Worm (Caenorhabditis elegans): Measurements from ENCODE around the gene arrd-1.
"Not testable (repeated sequence)": the region's sequence is repeated elsewhere in the genome, so short reads cannot be mapped to it uniquely, and the experiment has no call there.

The arrd-1 gene

DNA sequence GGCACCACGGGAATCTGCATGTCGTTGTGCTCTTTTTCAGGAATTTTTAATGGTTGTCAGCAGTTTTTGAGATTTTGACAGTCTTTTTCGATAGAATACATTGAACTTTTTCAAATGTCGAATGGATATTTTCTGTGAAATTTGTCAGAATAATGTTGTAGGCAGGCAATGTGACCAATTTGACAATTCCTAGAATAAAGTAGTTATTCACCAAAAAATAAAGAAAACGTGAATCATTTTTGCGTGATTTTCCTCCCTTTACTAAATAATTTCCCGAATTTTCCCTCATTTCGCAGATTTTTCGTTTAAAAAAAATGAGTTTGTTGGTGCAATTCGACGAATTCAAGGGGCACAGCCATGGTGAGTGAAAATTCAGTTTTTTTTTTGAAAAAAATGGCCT is 18.5 kb upstream of the arrd-1 start, which contains the start of gene W04H10.1:
Gene W04H10.1 (plus strand): TSS at position 301 of the 400 bp plus-strand sequence.
- TF ChIP-seq hnd-1 (tag; optimal IDR thresholded peaks at IDR 0.05) = no peak
- TF ChIP-seq aly-1 (tag; optimal IDR thresholded peaks at IDR 0.05) = no peak

DNA sequence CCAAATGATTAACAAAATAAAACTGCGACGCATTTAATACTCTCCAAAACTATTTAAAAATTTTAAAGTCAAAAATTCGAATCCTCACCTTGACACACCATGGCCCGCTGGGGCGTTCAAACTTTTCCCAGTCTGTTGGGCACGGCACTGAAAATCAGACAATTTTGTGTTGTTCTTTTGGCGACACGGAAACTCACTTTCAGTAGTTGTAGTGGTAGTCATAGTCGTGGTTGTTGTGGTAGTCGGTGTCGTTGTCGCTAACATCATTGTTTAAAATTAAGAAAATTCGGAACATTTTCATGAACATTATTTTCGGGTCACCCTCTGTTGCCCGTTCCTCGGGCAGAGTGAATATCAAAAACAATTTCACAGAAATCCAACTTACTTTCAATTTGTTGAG is 14.9 kb upstream of the arrd-1 start, which contains the start of gene clec-118:
Gene clec-118 (minus strand): TSS at position 101 of the 400 bp plus-strand sequence.
- TF ChIP-seq hnd-1 (tag; optimal IDR thresholded peaks at IDR 0.05); tbx-37 (GFP tag; conservative IDR thresholded peaks at IDR 0.05); ama-1 (optimal IDR thresholded peaks at IDR 0.05): not testable (repeated sequence)

DNA sequence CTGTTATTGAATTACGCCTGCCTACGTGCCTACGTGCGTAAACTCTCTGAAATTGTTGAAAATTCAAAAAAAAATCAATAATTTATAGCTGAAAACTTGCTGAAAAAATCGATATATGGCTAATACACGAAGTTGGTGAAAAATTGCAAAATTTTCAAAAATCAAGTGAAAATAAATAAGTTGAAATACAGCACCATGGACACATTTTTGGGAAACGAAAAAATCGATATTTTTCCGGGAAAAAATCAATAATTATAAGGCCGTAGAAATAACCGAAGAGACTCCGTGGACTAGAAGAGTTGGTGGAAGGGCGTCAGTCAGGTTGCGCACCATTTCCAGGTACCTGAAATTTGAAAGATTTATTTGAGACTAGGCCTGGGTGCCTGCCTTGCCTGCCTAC is 12.6 kb upstream of the arrd-1 start:
- no peak for TF ChIP-seq F13C5.2 (tag; optimal IDR thresholded peaks at IDR 0.05)
- no peak for TF ChIP-seq tbx-37 (GFP tag; conservative IDR thresholded peaks at IDR 0.05)
- TF ChIP-seq B0310.2 (tag; optimal IDR thresholded peaks at IDR 0.05) = no peak
- no peak for TF ChIP-seq scrt-1 (GFP tag; IDR thresholded peaks at IDR 0.05)
- TF ChIP-seq ets-7 (tag; optimal IDR thresholded peaks at IDR 0.05) = no peak
- no peak for TF ChIP-seq sea-1 (GFP tag; conservative IDR thresholded peaks at IDR 0.05)
- TF ChIP-seq hnd-1 (tag; optimal IDR thresholded peaks at IDR 0.05) = no peak
- TF ChIP-seq ceh-36 (tag; optimal IDR thresholded peaks at IDR 0.05) = no peak
- no peak for TF ChIP-seq ceh-13 (GFP tag; optimal IDR thresholded peaks at IDR 0.05)
- TF ChIP-seq pes-1 (GFP tag; IDR thresholded peaks at IDR 0.05) = no peak
- no peak for TF ChIP-seq tra-4 (tag; optimal IDR thresholded peaks at IDR 0.05)
- no peak for TF ChIP-seq hmg-4 (GFP tag; optimal IDR thresholded peaks at IDR 0.05)
- TF ChIP-seq hmbx-1 (tag; optimal IDR thresholded peaks at IDR 0.05) = no peak
- no peak for TF ChIP-seq aly-1 (tag; optimal IDR thresholded peaks at IDR 0.05)
- no peak for TF ChIP-seq tbx-11 (GFP tag; IDR thresholded peaks at IDR 0.05)

DNA sequence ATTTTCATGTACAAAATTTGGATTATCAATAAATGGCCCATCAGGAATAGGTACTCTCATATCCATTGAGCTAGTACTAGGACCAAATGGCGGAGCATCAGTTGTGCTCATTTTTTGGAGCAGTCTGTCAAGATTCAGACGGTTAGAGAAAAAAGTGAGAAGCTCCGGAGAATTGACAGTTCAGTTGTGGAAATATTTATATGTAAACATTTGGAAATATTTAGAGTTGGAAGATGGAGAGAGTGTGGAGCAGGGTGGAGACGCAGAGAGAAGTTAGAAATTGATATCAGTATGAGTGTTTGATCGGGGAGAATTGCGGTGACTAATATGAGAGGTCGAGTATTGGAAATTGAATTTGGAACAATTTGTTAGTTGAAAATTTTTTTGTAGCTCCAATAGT is 6.2 kb upstream of the arrd-1 start:
- TF ChIP-seq ama-1 (optimal IDR thresholded peaks at IDR 0.05) (no peak), ets-7 (tag; optimal IDR thresholded peaks at IDR 0.05) (no peak), sea-1 (GFP tag; conservative IDR thresholded peaks at IDR 0.05) (no peak), ceh-13 (GFP tag; optimal IDR thresholded peaks at IDR 0.05) (no peak), tbx-37 (GFP tag; conservative IDR thresholded peaks at IDR 0.05) (no peak), hnd-1 (tag; optimal IDR thresholded peaks at IDR 0.05) (no peak), hmbx-1 (tag; optimal IDR thresholded peaks at IDR 0.05) (no peak), flt-1 (GFP tag; IDR thresholded peaks at IDR 0.05) (no peak), aly-1 (tag; optimal IDR thresholded peaks at IDR 0.05) (no peak), hmg-4 (GFP tag; optimal IDR thresholded peaks at IDR 0.05) (no peak), ceh-36 (tag; optimal IDR thresholded peaks at IDR 0.05) (no peak), scrt-1 (GFP tag; IDR thresholded peaks at IDR 0.05) (no peak), tbx-11 (GFP tag; IDR thresholded peaks at IDR 0.05) (no peak), F13C5.2 (tag; optimal IDR thresholded peaks at IDR 0.05) (no peak), pes-1 (GFP tag; IDR thresholded peaks at IDR 0.05) (no peak), tra-4 (tag; optimal IDR thresholded peaks at IDR 0.05) (no peak)

DNA sequence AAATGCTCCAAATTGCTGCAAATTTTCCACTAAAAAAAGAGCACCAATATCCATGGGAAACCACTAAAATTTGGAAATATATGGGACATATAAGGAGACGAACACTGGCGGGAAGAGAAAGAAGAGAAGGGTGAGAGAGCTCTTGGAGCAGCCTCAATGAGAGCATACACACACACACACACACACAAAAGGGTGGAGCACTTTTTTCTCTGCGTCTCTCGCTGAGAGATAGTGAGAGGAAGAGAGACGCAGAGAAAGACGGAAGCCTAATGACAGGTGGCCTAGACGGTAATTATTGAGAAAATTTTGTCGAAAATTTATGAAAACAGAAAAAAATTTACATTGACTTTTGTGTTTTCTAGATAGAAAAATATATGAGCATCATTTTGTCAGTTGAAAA is 4.8 kb upstream of the arrd-1 start:
- TF ChIP-seq hmg-4 (GFP tag; optimal IDR thresholded peaks at IDR 0.05) = no peak
- no peak for TF ChIP-seq F13C5.2 (tag; optimal IDR thresholded peaks at IDR 0.05)
- TF ChIP-seq sea-1 (GFP tag; conservative IDR thresholded peaks at IDR 0.05) = no peak
- no peak for TF ChIP-seq aly-1 (tag; optimal IDR thresholded peaks at IDR 0.05)

DNA sequence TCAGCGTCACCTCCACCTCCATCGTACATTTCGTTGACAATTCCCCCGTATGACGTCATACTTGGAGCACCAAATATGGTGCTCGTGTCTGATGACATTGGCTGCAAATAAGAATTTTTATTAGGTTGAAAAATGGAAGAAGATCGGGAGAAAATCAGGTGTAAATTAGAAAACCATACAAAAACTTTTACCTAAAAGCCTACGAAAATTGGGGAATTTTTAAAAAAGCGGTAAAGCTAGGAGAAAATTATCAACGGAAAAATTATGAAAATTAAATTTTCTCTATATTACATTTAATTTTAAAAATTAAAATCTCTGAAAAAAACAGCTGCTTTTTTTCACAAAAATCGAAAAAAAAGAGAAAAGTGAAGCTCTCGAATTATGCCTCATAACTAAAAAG is 2.9 kb upstream of the arrd-1 start, which contains the start of gene T04B8.5:
Gene T04B8.5 (minus strand): TSS at position 101 of the 400 bp plus-strand sequence.
- no peak for TF ChIP-seq ceh-36 (tag; optimal IDR thresholded peaks at IDR 0.05)
- TF ChIP-seq flt-1 (GFP tag; IDR thresholded peaks at IDR 0.05) = no peak
- TF ChIP-seq sea-1 (GFP tag; conservative IDR thresholded peaks at IDR 0.05) = no peak
- no peak for TF ChIP-seq hnd-1 (tag; optimal IDR thresholded peaks at IDR 0.05)
- no peak for TF ChIP-seq ets-7 (tag; optimal IDR thresholded peaks at IDR 0.05)
- TF ChIP-seq F13C5.2 (tag; optimal IDR thresholded peaks at IDR 0.05) = no peak

DNA sequence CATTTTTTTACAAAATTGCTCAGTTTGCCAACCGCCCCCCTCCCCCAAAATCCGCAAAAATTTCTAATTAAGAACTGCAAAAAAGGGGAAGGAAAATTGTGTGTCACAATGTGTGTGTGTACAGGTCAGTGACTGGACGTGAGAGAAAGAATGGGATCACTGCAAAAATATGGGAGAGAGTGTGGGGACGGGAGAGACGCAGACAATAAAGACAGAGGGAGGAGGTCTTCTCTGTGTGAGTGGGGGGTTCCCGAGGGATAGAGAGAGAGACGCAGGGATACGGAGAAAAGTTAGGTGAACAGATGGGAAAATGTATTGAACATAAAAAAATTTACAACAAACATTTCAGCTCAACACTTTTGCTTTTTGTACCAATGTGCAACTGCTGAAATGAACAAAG is 1.4 kb upstream of the arrd-1 start:
- TF ChIP-seq aly-1 (tag; optimal IDR thresholded peaks at IDR 0.05) = no peak
- TF ChIP-seq tra-4 (tag; optimal IDR thresholded peaks at IDR 0.05) = no peak
- TF ChIP-seq flt-1 (GFP tag; IDR thresholded peaks at IDR 0.05) = no peak
- no peak for TF ChIP-seq B0310.2 (tag; optimal IDR thresholded peaks at IDR 0.05)
- TF ChIP-seq F13C5.2 (tag; optimal IDR thresholded peaks at IDR 0.05) = no peak
- no peak for TF ChIP-seq ceh-36 (tag; optimal IDR thresholded peaks at IDR 0.05)
- TF ChIP-seq ama-1 (optimal IDR thresholded peaks at IDR 0.05) = no peak
- TF ChIP-seq tbx-37 (GFP tag; conservative IDR thresholded peaks at IDR 0.05) = no peak

DNA sequence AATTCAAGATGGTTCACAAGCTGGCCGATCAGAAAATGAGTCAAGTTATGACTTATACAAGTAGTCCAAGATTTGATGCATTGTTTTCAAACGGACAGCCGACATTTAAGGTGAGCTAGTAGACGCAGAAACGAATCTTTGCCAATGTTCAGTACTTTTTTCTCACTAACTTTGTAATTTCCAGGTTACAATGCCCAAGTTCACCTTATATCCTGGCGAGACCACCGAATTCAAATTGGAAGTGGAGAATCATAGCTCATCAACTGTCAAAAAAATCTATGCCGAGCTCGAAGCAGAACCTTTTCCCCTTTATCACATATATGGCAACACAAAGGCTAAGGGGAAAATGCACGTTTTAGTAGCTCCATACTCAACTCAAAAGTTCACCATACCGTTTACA is 608 bp downstream of the arrd-1 start:
- TF ChIP-seq hmbx-1 (tag; optimal IDR thresholded peaks at IDR 0.05) (no peak), ama-1 (optimal IDR thresholded peaks at IDR 0.05) (no peak), F13C5.2 (tag; optimal IDR thresholded peaks at IDR 0.05) (no peak), ceh-13 (GFP tag; optimal IDR thresholded peaks at IDR 0.05) (no peak), tbx-11 (GFP tag; IDR thresholded peaks at IDR 0.05) (no peak), tbx-37 (GFP tag; conservative IDR thresholded peaks at IDR 0.05) (no peak), aly-1 (tag; optimal IDR thresholded peaks at IDR 0.05) (no peak), ceh-36 (tag; optimal IDR thresholded peaks at IDR 0.05) (no peak), hmg-4 (GFP tag; optimal IDR thresholded peaks at IDR 0.05) (no peak), hnd-1 (tag; optimal IDR thresholded peaks at IDR 0.05) (no peak), flt-1 (GFP tag; IDR thresholded peaks at IDR 0.05) (no peak), ets-7 (tag; optimal IDR thresholded peaks at IDR 0.05) (no peak), B0310.2 (tag; optimal IDR thresholded peaks at IDR 0.05) (no peak), pes-1 (GFP tag; IDR thresholded peaks at IDR 0.05) (no peak), tra-4 (tag; optimal IDR thresholded peaks at IDR 0.05) (no peak), sea-1 (GFP tag; conservative IDR thresholded peaks at IDR 0.05) (no peak), scrt-1 (GFP tag; IDR thresholded peaks at IDR 0.05) (no peak)
